Worm (Caenorhabditis elegans) whole organism, L1 larva: ENCODE results near the gene mks-1.

ENCODE experiments used
- C04F5.9 ChIP-seq: sonication (generic microtip); optimal IDR thresholded peaks from 2 replicates; lab custom pipeline; 2016; ENCODE audit warnings: missing genetic modification characterization, missing compliant biosample characterization
- C16A3.4 ChIP-seq: fragments of 150-350 bp; optimal IDR thresholded peaks from 2 replicates; lab custom pipeline; 2014; ENCODE audit warnings: missing biosample characterization, missing genetic modification characterization
- C34B4.2 ChIP-seq: sonication (generic microtip); optimal IDR thresholded peaks from 2 replicates; lab custom pipeline; 2017; ENCODE audit warnings: mild to moderate bottlenecking, missing genetic modification characterization, missing compliant biosample characterization
- F16B12.6 ChIP-seq: fragments of 150-350 bp; optimal IDR thresholded peaks from 2 replicates; lab custom pipeline; 2014; ENCODE audit warnings: missing biosample characterization, missing genetic modification characterization
- Y116A8C.19 ChIP-seq: sonication (generic microtip); optimal IDR thresholded peaks from 2 replicates; lab custom pipeline; 2016; ENCODE audit warnings: missing compliant biosample characterization, missing genetic modification characterization, borderline replicate concordance
- aha-1 ChIP-seq: fragments of 150-350 bp; optimal IDR thresholded peaks from 2 replicates; lab custom pipeline; 2014; ENCODE audit warnings: missing biosample characterization, missing genetic modification characterization
- blmp-1 ChIP-seq: fragments of 150-350 bp; optimal IDR thresholded peaks from 2 replicates; lab custom pipeline; 2014; ENCODE audit warnings: missing biosample characterization, missing genetic modification characterization
- ceh-82 ChIP-seq, 3 experiments: fragments of 150-350 bp in 1 of 3; sonication (generic microtip) in 2 of 3; optimal IDR thresholded peaks; 2 replicates each; lab custom pipeline; 2014 to 2017; ENCODE audit warnings: missing biosample characterization in 3 of 3, missing genetic modification characterization in 3 of 3
- ceh-90 ChIP-seq: sonication (generic microtip); optimal IDR thresholded peaks from 2 replicates; lab custom pipeline; 2016; ENCODE audit warnings: missing genetic modification characterization, missing compliant biosample characterization
- ces-1 ChIP-seq: fragments of 150-350 bp; optimal IDR thresholded peaks from 2 replicates; lab custom pipeline; 2014; ENCODE audit warnings: missing biosample characterization, missing genetic modification reagents, missing genetic modification characterization
- dpl-1 ChIP-seq, 3 experiments: fragments of 150-350 bp in 2 of 3; sonication (generic microtip) in 1 of 3; optimal IDR thresholded peaks; 2 replicates each; lab custom pipeline; 2014 to 2017; ENCODE audit warnings: missing biosample characterization in 3 of 3, missing genetic modification characterization in 3 of 3, missing genetic modification reagents in 3 of 3
- egl-13 ChIP-seq: sonication (generic microtip); optimal IDR thresholded peaks from 2 replicates; lab custom pipeline; 2016; ENCODE audit warnings: missing genotype, missing genetic modification reagents, missing genetic modification characterization, missing compliant biosample characterization
- ets-5 ChIP-seq: fragments of 200-800 bp; sonication (Bioruptor generic); IDR thresholded peaks from 2 replicates; pipeline ENCODE4 v1.3.6; 2022; ENCODE audit warnings: missing genetic modification characterization, missing compliant biosample characterization
- fkh-10 ChIP-seq: sonication (generic microtip); optimal IDR thresholded peaks from 2 replicates; lab custom pipeline; 2017; ENCODE audit warnings: missing biosample characterization, missing genetic modification reagents, missing genetic modification characterization
- fkh-4 ChIP-seq: sonication (generic microtip); optimal IDR thresholded peaks from 2 replicates; lab custom pipeline; 2016; ENCODE audit warnings: missing compliant biosample characterization, missing genetic modification characterization, borderline replicate concordance
- fkh-8 ChIP-seq: sonication (generic microtip); optimal IDR thresholded peaks from 2 replicates; lab custom pipeline; 2016; ENCODE audit warnings: mild to moderate bottlenecking, missing genetic modification characterization, missing compliant biosample characterization
- fos-1 ChIP-seq: fragments of 150-350 bp; optimal IDR thresholded peaks from 2 replicates; lab custom pipeline; 2014; ENCODE audit warnings: missing biosample characterization, missing genetic modification characterization
- grh-1 ChIP-seq: fragments of 200-800 bp; sonication (Bioruptor generic); IDR thresholded peaks from 2 replicates; pipeline ENCODE4 v1.3.6; 2022; ENCODE audit warnings: missing genetic modification reagents, missing genetic modification characterization, missing compliant biosample characterization
- hlh-4 ChIP-seq: sonication (generic microtip); optimal IDR thresholded peaks from 2 replicates; lab custom pipeline; 2016; ENCODE audit warnings: mild to moderate bottlenecking, missing genetic modification characterization, missing compliant biosample characterization
- isw-1 ChIP-seq: fragments of 200-800 bp; sonication (Bioruptor generic); IDR thresholded peaks from 2 replicates; pipeline ENCODE4 v1.3.6; 2022; ENCODE audit warnings: missing genetic modification characterization, missing compliant biosample characterization
- jun-1 ChIP-seq: fragments of 150-350 bp; optimal IDR thresholded peaks from 2 replicates; lab custom pipeline; 2014; ENCODE audit warnings: missing biosample characterization, missing genetic modification reagents, missing genetic modification characterization
- lin-14 ChIP-seq: fragments of 200-800 bp; sonication (Bioruptor generic); optimal IDR thresholded peaks from 2 replicates; lab custom pipeline; 2018; ENCODE audit warnings: mild to moderate bottlenecking, missing genetic modification characterization, moderate library complexity, missing compliant biosample characterization
- lir-3 ChIP-seq: sonication (generic microtip); optimal IDR thresholded peaks from 2 replicates; lab custom pipeline; 2016; ENCODE audit warnings: mild to moderate bottlenecking, missing genetic modification characterization, moderate library complexity, missing compliant biosample characterization; ENCODE audit not compliant: poor library complexity
- mef-2 ChIP-seq: fragments of 150-350 bp; optimal IDR thresholded peaks from 2 replicates; lab custom pipeline; 2014; ENCODE audit warnings: missing biosample characterization, missing genetic modification characterization
- mep-1 ChIP-seq: fragments of 150-350 bp; optimal IDR thresholded peaks from 2 replicates; lab custom pipeline; 2014; ENCODE audit warnings: missing biosample characterization, missing genetic modification characterization
- nhr-11 ChIP-seq: fragments of 150-350 bp; optimal IDR thresholded peaks from 2 replicates; lab custom pipeline; 2014; ENCODE audit warnings: missing biosample characterization, missing genetic modification characterization
- nhr-12 ChIP-seq: sonication (generic microtip); optimal IDR thresholded peaks from 2 replicates; lab custom pipeline; 2017; ENCODE audit warnings: missing biosample characterization, missing genetic modification characterization
- nhr-237 ChIP-seq: fragments of 150-350 bp; optimal IDR thresholded peaks from 2 replicates; lab custom pipeline; 2014; ENCODE audit warnings: missing biosample characterization, missing genetic modification characterization
- nhr-47 ChIP-seq: sonication (generic microtip); optimal IDR thresholded peaks from 2 replicates; lab custom pipeline; 2016; ENCODE audit warnings: mild to moderate bottlenecking, missing genetic modification characterization, moderate library complexity, missing compliant biosample characterization
- nhr-77 ChIP-seq: fragments of 150-350 bp; optimal IDR thresholded peaks from 2 replicates; lab custom pipeline; 2014; ENCODE audit warnings: missing biosample characterization, missing genetic modification characterization
- nhr-85 ChIP-seq: sonication (generic microtip); peaks from one replicate; lab custom pipeline; 2016; ENCODE audit warnings: missing genetic modification characterization, inconsistent platforms, missing compliant biosample characterization
- nhr-90 ChIP-seq: sonication (generic microtip); optimal IDR thresholded peaks from 2 replicates; lab custom pipeline; 2016; ENCODE audit warnings: mild to moderate bottlenecking, missing genetic modification characterization, missing compliant biosample characterization; ENCODE audit not compliant: poor library complexity
- pax-3 ChIP-seq: fragments of 200-800 bp; sonication (Bioruptor generic); optimal IDR thresholded peaks from 2 replicates; lab custom pipeline; 2018; ENCODE audit warnings: mild to moderate bottlenecking, missing genetic modification characterization, moderate library complexity, missing compliant biosample characterization
- pqm-1 ChIP-seq: sonication (generic microtip); optimal IDR thresholded peaks from 3 replicates; lab custom pipeline; 2017; ENCODE audit warnings: missing biosample characterization, missing genetic modification characterization
- rnt-1 ChIP-seq: sonication (generic microtip); optimal IDR thresholded peaks from 2 replicates; lab custom pipeline; 2016; ENCODE audit warnings: mild to moderate bottlenecking, missing genetic modification characterization, moderate library complexity, missing compliant biosample characterization
- skn-1 ChIP-seq: fragments of 150-350 bp; optimal IDR thresholded peaks from 2 replicates; lab custom pipeline; 2014; ENCODE audit warnings: missing biosample characterization, missing genetic modification characterization
- snpc-4 ChIP-seq: fragments of 150-350 bp; optimal IDR thresholded peaks from 2 replicates; lab custom pipeline; 2014; ENCODE audit warnings: missing biosample characterization, missing genetic modification characterization
- snu-23 ChIP-seq: sonication (generic microtip); optimal IDR thresholded peaks from 2 replicates; lab custom pipeline; 2016; ENCODE audit warnings: missing genetic modification characterization, missing compliant biosample characterization
- sox-4 ChIP-seq: sonication (generic microtip); optimal IDR thresholded peaks from 2 replicates; lab custom pipeline; 2016; ENCODE audit warnings: missing genetic modification characterization, missing compliant biosample characterization
- sptf-1 ChIP-seq: fragments of 150-350 bp; optimal IDR thresholded peaks from 2 replicates; lab custom pipeline; 2014; ENCODE audit warnings: missing biosample characterization, missing genetic modification characterization
- swsn-7 ChIP-seq: sonication (generic microtip); optimal IDR thresholded peaks from 2 replicates; lab custom pipeline; 2016; ENCODE audit warnings: missing genetic modification characterization, missing compliant biosample characterization
- tbx-2 ChIP-seq: sonication (generic microtip); optimal IDR thresholded peaks from 2 replicates; lab custom pipeline; 2016; ENCODE audit warnings: missing genetic modification characterization, missing compliant biosample characterization
- tlp-1 ChIP-seq: fragments of 150-350 bp; optimal IDR thresholded peaks from 2 replicates; lab custom pipeline; 2014; ENCODE audit warnings: missing biosample characterization, missing genetic modification characterization
- unc-130 ChIP-seq: fragments of 150-350 bp; optimal IDR thresholded peaks from 2 replicates; lab custom pipeline; 2017; ENCODE audit warnings: missing biosample characterization, missing genetic modification characterization, inconsistent platforms
- unc-62 ChIP-seq: fragments of 150-350 bp; optimal IDR thresholded peaks from 2 replicates; lab custom pipeline; 2014; ENCODE audit warnings: missing biosample characterization, missing genetic modification reagents, missing genetic modification characterization
- unc-86 ChIP-seq: sonication (generic microtip); optimal IDR thresholded peaks from 2 replicates; lab custom pipeline; 2016; ENCODE audit warnings: missing genetic modification characterization, missing compliant biosample characterization
- unc-98 ChIP-seq: fragments of 200-800 bp; sonication (Bioruptor generic); IDR thresholded peaks from 2 replicates; pipeline ENCODE4 v1.3.6; 2022; ENCODE audit warnings: missing genetic modification characterization, missing compliant biosample characterization
- vab-15 ChIP-seq: sonication (generic microtip); optimal IDR thresholded peaks from 2 replicates; lab custom pipeline; 2017; ENCODE audit warnings: missing genotype, mild to moderate bottlenecking, missing genetic modification characterization, missing compliant biosample characterization
- xbp-1 ChIP-seq: sonication (generic microtip); optimal IDR thresholded peaks from 2 replicates; lab custom pipeline; 2016; ENCODE audit warnings: missing genetic modification characterization, missing compliant biosample characterization
- zip-4 ChIP-seq: fragments of 200-800 bp; sonication (Bioruptor generic); optimal IDR thresholded peaks from 2 replicates; lab custom pipeline; 2018; ENCODE audit warnings: mild to moderate bottlenecking, missing genetic modification characterization, moderate library complexity, missing compliant biosample characterization
- ztf-11 ChIP-seq, 2 experiments: sonication (generic microtip); optimal IDR thresholded peaks; 2 replicates each; lab custom pipeline; 2016 to 2017; ENCODE audit warnings: missing genetic modification characterization in 2 of 2, missing biosample characterization in 1 of 2, missing compliant biosample characterization in 1 of 2
- ztf-4 ChIP-seq: fragments of 150-350 bp; optimal IDR thresholded peaks from 2 replicates; lab custom pipeline; 2014; ENCODE audit warnings: missing biosample characterization, missing genetic modification characterization

The mks-1 gene

DNA sequence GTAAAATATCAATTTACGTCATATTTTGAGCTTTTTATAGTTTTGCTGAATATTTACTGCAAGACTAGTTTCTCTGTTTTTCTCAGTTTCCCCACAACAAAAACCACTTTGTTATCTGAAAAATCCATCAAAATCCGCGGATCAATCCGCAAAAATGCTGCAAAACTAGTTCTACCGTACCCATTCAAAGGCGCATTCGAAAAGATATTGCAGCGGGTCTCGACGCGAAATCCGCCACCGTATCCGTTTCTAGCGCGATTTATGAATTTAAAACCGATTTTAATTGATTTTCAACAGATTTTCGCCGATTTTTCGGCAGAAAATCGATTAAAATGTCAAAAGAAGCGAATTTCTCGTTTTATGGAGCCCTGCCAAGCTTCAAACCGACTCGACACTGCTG lies 14.7 kb upstream of the mks-1 start, which contains the start of gene R148.4:
Gene R148.4, plus strand, starts transcription at position 211 of the 400 bp plus-strand sequence.
- TF ChIP-seq nhr-12 (tag; lab: Kevin White, UChicago) (no peak), snpc-4 (no peak), dpl-1 (GFP tag; optimal IDR thresholded peaks at IDR 0.05; lab: Kevin White, UChicago) (no peak), skn-1 (tag; lab: Kevin White, UChicago) (no peak), fkh-10 (no peak), sptf-1 (no peak), mef-2 (tag; lab: Kevin White, UChicago) (no peak), nhr-85 (tag; lab: Kevin White, UChicago) (no peak), mep-1 (tag; lab: Kevin White, UChicago) (no peak), hlh-4 (no peak), pax-3 (tag; lab: Kevin White, UChicago) (no peak), fkh-8 (tag; lab: Kevin White, UChicago) (no peak), blmp-1 (tag; lab: Kevin White, UChicago) (no peak), jun-1 (tag; lab: Kevin White, UChicago) (no peak), unc-62 (GFP tag; lab: Kevin White, UChicago) (no peak)

DNA sequence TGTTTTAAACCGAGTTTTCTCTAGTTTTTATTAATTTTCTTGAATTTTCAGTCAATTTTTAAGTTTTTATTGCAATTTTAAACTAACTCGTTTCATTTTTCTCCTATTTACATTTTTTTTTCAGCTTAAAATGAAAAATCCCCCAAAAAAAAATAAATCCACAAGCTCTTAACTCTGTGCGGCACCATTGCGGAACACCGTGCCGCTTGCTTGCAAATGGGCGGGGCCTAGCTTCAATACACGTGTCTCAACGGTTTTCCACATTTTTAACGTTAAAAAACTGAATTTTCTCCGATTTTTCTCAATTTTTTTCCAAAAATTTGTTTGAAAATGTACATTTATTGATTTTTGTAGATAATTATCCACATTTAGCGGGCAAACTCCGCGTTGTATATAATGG lies 11.1 kb upstream of the mks-1 start, which contains the start of gene R148.3:
Gene R148.3, plus strand, starts transcription at position 347 of the 400 bp plus-strand sequence.
- TF ChIP-seq vab-15 (tag; lab: Kevin White, UChicago): no peak
- TF ChIP-seq grh-1 (GFP tag; lab: Robert Waterston, UW): no peak
- TF ChIP-seq ztf-11 (tag; optimal IDR thresholded peaks at IDR 0.05; lab: Kevin White, UChicago): peak in 1 of 2 experiments; percentile 31
- TF ChIP-seq nhr-11 (tag; lab: Kevin White, UChicago): no peak
- peak; percentile 33 to 45 (median 34) for TF ChIP-seq ceh-82 (tag; optimal IDR thresholded peaks at IDR 0.05; lab: Kevin White, UChicago)
- peak; percentile 74 for TF ChIP-seq rnt-1 (tag; lab: Kevin White, UChicago)
- peak; percentile 53 for TF ChIP-seq unc-130
- TF ChIP-seq lir-3 (tag; lab: Kevin White, UChicago): no peak
- no peak for TF ChIP-seq pax-3 (tag; lab: Kevin White, UChicago)
- peak; percentile 63 for TF ChIP-seq swsn-7 (tag; lab: Kevin White, UChicago)
- TF ChIP-seq unc-86 (tag; lab: Kevin White, UChicago): peak; percentile 19
- peak; percentile 10 for TF ChIP-seq snpc-4
- no peak for TF ChIP-seq fkh-8 (tag; lab: Kevin White, UChicago)
- no peak for TF ChIP-seq Y116A8C.19 (tag; lab: Kevin White, UChicago)
- no peak for TF ChIP-seq sox-4 (tag; lab: Kevin White, UChicago)
- no peak for TF ChIP-seq zip-4 (GFP tag; lab: Kevin White, UChicago)
- no peak for TF ChIP-seq mef-2 (tag; lab: Kevin White, UChicago)
- no peak for TF ChIP-seq ets-5
- peak; percentile 68 for TF ChIP-seq mep-1 (tag; lab: Kevin White, UChicago)
- peak; percentile 48 for TF ChIP-seq tbx-2 (tag; lab: Kevin White, UChicago)
- no peak for TF ChIP-seq nhr-237
- no peak for TF ChIP-seq isw-1 (GFP tag; lab: Robert Waterston, UW)
- TF ChIP-seq jun-1 (tag; lab: Kevin White, UChicago): no peak
- no peak for TF ChIP-seq pqm-1 (tag; lab: Kevin White, UChicago)
- peak; percentile 67 for TF ChIP-seq snu-23 (GFP tag; lab: Kevin White, UChicago)
- no peak for TF ChIP-seq tlp-1
- no peak for TF ChIP-seq ceh-90 (tag; lab: Kevin White, UChicago)
- TF ChIP-seq fkh-10: no peak
- TF ChIP-seq ztf-4 (tag; lab: Kevin White, UChicago): no peak
- peak; percentile 90 for TF ChIP-seq xbp-1 (tag; lab: Kevin White, UChicago)
- TF ChIP-seq nhr-12 (tag; lab: Kevin White, UChicago): no peak
- TF ChIP-seq fkh-4: no peak
- TF ChIP-seq aha-1 (tag; lab: Kevin White, UChicago): no peak
- TF ChIP-seq fos-1 (tag; lab: Kevin White, UChicago): no peak
- no peak for TF ChIP-seq C34B4.2 (tag; lab: Kevin White, UChicago)
- no peak for TF ChIP-seq egl-13 (tag; lab: Kevin White, UChicago)
- TF ChIP-seq C04F5.9: no peak
- peak; percentile 3 for TF ChIP-seq C16A3.4 (tag; lab: Kevin White, UChicago)
- no peak for TF ChIP-seq lin-14 (GFP tag; lab: Kevin White, UChicago)
- no peak for TF ChIP-seq nhr-77 (tag; lab: Kevin White, UChicago)
- TF ChIP-seq unc-98: no peak
- peak; percentile 49 for TF ChIP-seq nhr-90 (tag; lab: Kevin White, UChicago)
- no peak for TF ChIP-seq ces-1 (GFP tag; lab: Kevin White, UChicago)
- TF ChIP-seq nhr-47 (tag; lab: Kevin White, UChicago): peak; percentile 59
- peak; percentile 11 for TF ChIP-seq F16B12.6
